Fruit fly (Drosophila melanogaster): ENCODE results near the gene CG10589.

DNA sequence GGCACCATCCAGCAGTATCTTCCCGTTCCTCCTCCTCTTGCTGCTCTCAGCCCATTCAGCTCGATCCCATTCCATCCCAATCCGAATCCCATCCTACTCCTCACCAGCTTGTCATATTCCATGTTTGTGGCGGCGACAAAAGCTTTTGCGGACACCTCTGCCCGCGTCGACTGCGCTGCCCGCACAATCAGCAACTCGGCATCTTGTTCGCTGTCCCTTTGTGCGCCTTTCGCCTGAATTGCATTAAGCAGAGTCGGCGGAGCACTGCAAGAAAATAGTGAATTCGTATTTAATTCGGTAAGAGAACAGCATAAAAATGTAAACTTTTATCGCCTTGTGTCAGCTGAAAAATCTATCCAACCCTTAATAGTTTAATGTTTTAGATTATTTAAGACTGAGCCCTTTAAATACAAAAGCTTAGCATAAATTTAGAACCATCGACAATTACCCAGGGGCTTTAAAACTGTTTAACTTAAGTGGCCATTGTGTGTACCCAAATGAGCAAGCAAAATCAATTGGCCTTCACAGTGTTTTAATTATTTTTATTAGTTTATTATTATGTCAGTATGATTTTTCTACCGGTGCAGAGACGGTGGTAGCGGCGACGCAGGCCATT lies 23.0 kb downstream of the CG10589 start:
- TF ChIP-seq pad (GFP tag; optimal IDR thresholded peaks at IDR 0.05) (no peak), cnc (optimal IDR thresholded peaks at IDR 0.05) (no peak), Hr96 (GFP tag; optimal IDR thresholded peaks at IDR 0.05) (no peak), CG14711 (tag; optimal IDR thresholded peaks at IDR 0.05) (no peak), tj (GFP tag; optimal IDR thresholded peaks at IDR 0.05) (peak; percentile 91), kay (GFP tag; ENCODE audit: borderline replicate concordance) (no peak), CG33017 (tag; optimal IDR thresholded peaks at IDR 0.05) (no peak), ovo (GFP tag; optimal IDR thresholded peaks at IDR 0.05) (no peak), CG11617 (GFP tag; optimal IDR thresholded peaks at IDR 0.05) (no peak), toe (GFP tag; optimal IDR thresholded peaks at IDR 0.05) (no peak), bab1 (GFP tag; optimal IDR thresholded peaks at IDR 0.05) (no peak), Clk (GFP tag; optimal IDR thresholded peaks at IDR 0.05) (no peak)
